Fruit fly (Drosophila melanogaster): ENCODE results near the gene disco-r.
A peak's percentile ranks its signal among the peaks of the same experiment; 100 is the strongest.

disco-r gene

DNA sequence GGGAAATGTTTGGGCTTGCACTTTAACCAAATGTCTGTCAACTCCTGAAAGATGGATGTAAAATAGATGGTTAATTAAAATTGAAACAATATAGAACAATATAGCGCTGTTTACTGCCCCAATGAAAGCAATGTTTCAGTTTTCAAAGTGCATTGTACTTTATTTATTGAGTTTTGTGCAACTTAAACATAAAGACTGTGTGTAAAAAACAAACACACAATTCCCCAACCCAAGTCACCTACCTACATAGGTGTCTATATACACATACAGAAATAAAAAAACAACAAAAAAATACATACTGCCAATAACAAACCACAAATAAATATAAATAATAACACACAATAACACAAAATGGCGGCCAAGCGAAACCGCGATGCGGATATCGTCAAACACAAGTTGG is 65.8 kb downstream of the disco-r start, which contains the start of gene CG8958:
Gene CG8958 (plus strand): TSS at position 301 of the 400 bp plus-strand sequence.
- TF ChIP-seq bab1 (GFP tag; optimal IDR thresholded peaks at IDR 0.05) (no peak), ovo (GFP tag; optimal IDR thresholded peaks at IDR 0.05) (no peak), Clk (GFP tag; optimal IDR thresholded peaks at IDR 0.05) (no peak), cic (GFP tag; optimal IDR thresholded peaks at IDR 0.05) (no peak), CG5204 (GFP tag; optimal IDR thresholded peaks at IDR 0.05) (no peak), toe (GFP tag; optimal IDR thresholded peaks at IDR 0.05) (no peak), Hr96 (GFP tag; optimal IDR thresholded peaks at IDR 0.05) (no peak), cnc (optimal IDR thresholded peaks at IDR 0.05) (no peak), CG14711 (tag; optimal IDR thresholded peaks at IDR 0.05) (no peak), CG1620 (GFP tag; optimal IDR thresholded peaks at IDR 0.05) (no peak), CG11617 (GFP tag; optimal IDR thresholded peaks at IDR 0.05) (no peak), pad (GFP tag; optimal IDR thresholded peaks at IDR 0.05) (no peak), tj (GFP tag; optimal IDR thresholded peaks at IDR 0.05) (no peak), CG33017 (tag; optimal IDR thresholded peaks at IDR 0.05) (no peak), CG12768 (GFP tag; optimal IDR thresholded peaks at IDR 0.05) (no peak), CG7101 (tag; optimal IDR thresholded peaks at IDR 0.05) (no peak)

DNA sequence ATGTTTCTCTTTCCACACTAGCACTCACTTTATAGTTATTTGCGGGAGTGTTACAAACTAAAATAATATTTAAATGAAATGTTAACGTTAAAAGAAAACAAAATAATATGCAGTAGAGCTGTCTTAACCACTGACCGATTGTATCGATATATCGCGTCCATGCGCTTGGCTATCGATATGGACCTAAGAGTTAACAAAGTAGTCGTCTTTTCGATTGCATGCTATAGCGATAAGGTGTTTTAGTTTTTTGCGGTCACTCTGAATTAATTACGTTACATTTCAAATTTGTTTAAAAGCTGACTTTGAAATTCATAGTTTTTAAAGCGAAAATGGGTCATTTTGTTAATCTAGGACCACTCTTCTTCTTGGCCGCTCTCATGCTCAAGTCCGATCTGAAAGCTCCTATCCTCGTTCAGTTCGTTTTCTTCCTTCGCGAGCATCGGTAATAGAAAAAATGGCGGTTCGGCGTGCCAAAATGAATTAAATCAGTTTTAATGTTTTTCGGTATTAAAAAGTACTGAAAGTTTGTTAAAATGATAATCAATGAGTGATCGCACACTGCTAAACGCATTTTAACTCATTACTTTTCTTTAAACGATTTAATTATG is 75.3 kb downstream of the disco-r start, which contains the start of gene Nipsnap:
Gene Nipsnap (minus strand): TSS at position 194 of the 608 bp plus-strand sequence.
- no peak for TF ChIP-seq cic (GFP tag; optimal IDR thresholded peaks at IDR 0.05)
- no peak for TF ChIP-seq toe (GFP tag; optimal IDR thresholded peaks at IDR 0.05)
- TF ChIP-seq Mnt (GFP tag; optimal IDR thresholded peaks at IDR 0.05), result peak; percentile 45
- no peak for TF ChIP-seq ovo (GFP tag; optimal IDR thresholded peaks at IDR 0.05)
- no peak for TF ChIP-seq Hr96 (GFP tag; optimal IDR thresholded peaks at IDR 0.05)
- TF ChIP-seq cnc (optimal IDR thresholded peaks at IDR 0.05), result no peak
- no peak for TF ChIP-seq CG7045 (GFP tag; optimal IDR thresholded peaks at IDR 0.05)
- peak; percentile 20 for TF ChIP-seq CG14711 (tag; optimal IDR thresholded peaks at IDR 0.05)
- peak; percentile 9 for TF ChIP-seq pad (GFP tag; optimal IDR thresholded peaks at IDR 0.05)
- no peak for TF ChIP-seq CG33017 (tag; optimal IDR thresholded peaks at IDR 0.05)
- TF ChIP-seq CG1620 (GFP tag; optimal IDR thresholded peaks at IDR 0.05), result peak; percentile 38
- TF ChIP-seq CG11617 (GFP tag; optimal IDR thresholded peaks at IDR 0.05), result no peak
- peak; percentile 37 for TF ChIP-seq bab1 (GFP tag; optimal IDR thresholded peaks at IDR 0.05)
- no peak for TF ChIP-seq CG12768 (GFP tag; optimal IDR thresholded peaks at IDR 0.05)
- TF ChIP-seq tj (GFP tag; optimal IDR thresholded peaks at IDR 0.05), result no peak
- TF ChIP-seq CG5204 (GFP tag; optimal IDR thresholded peaks at IDR 0.05), result no peak
- no peak for TF ChIP-seq Clk (GFP tag; optimal IDR thresholded peaks at IDR 0.05)

DNA sequence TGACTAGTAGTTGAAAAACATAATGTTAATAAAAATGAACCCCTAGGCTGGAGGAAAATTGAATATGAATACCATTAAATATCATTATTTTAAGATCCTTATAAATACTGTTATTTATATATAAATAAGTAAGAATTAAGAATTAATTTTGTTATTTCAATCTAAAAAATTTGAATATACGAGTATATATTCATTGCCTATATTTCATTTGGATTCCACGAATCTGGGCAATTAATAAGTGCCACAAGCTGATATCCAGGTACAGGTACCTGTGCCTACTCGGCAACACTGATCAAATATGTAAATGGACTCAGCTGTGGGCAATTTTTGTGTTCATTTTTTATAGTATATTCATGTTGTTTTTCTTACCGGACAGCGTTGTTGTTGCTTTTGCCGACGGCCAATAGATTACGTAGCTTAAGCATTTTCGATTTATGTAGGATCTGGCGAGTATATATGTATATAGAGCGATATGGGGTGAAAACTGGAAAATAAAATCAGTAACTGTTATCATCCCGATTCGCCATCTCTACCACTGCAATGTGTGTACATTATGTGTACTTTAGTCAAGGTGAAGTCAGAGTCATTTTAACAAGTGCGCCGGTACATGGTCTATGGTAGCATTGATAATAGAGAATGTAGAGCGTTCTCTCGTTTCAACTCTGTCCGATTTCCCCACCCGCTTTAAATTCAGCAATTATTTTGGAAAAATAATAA is 76.0 kb downstream of the disco-r start:
- TF ChIP-seq ovo (GFP tag; optimal IDR thresholded peaks at IDR 0.05) (no peak), CG7045 (GFP tag; optimal IDR thresholded peaks at IDR 0.05) (no peak), toe (GFP tag; optimal IDR thresholded peaks at IDR 0.05) (no peak), Crg-1 (GFP tag; optimal IDR thresholded peaks at IDR 0.05) (no peak), Clk (GFP tag; optimal IDR thresholded peaks at IDR 0.05) (no peak), kay (GFP tag; ENCODE audit: borderline replicate concordance) (no peak), CG12768 (GFP tag; optimal IDR thresholded peaks at IDR 0.05) (no peak), pad (GFP tag; optimal IDR thresholded peaks at IDR 0.05) (no peak), bab1 (GFP tag; optimal IDR thresholded peaks at IDR 0.05) (no peak), CG5204 (GFP tag; optimal IDR thresholded peaks at IDR 0.05) (no peak)

DNA sequence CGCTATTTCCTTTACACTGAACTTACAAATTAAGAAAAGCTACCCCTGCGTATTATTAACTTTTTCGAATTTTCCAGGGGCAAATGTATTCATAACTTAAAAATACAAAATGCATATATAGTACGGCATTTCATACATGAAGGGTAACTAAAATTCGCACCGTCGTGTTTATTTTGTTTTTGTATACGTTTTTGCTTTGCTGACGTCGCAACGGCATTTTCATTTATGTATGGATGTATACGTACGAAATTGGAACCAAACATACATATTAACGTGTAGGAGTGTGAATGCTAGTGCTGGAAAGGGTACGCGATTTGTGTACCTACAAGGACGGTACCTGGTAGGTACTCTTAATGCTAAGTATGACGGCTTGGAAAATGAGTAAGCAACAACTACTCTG is 76.6 kb downstream of the disco-r start:
- TF ChIP-seq pad (GFP tag; optimal IDR thresholded peaks at IDR 0.05) (no peak), tj (GFP tag; optimal IDR thresholded peaks at IDR 0.05) (peak; percentile 94), bab1 (GFP tag; optimal IDR thresholded peaks at IDR 0.05) (peak; percentile 27)

Measured in whole organism, adult.